Worm (Caenorhabditis elegans): ENCODE data around the gene clip-1.

DNA sequence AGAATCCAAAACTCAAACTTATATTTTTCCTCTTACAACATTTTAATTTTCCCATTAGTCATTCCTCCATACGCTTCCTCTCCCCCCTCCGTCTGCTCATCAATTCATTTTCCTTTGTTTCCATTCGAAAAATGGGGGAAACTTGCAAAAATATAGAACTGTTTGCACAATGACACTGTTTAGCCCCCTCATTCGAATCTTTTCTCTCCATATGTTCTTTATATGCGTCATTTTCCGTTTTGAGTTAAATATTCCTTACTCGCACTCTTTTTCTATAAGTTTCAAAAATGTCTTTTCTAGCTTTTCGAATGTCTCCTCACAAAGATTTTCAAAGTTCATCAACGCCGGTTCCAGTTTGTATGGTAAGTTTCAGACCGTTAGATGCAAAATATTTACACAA lies 11.9 kb downstream of the clip-1 start, which contains the start of gene M01A8.1:
- TF ChIP-seq lsy-2 (tag; optimal IDR thresholded peaks at IDR 0.05) (no peak), nhr-76 (tag; optimal IDR thresholded peaks at IDR 0.05) (no peak), pha-4 (tag; optimal IDR thresholded peaks at IDR 0.05) (no peak), nhr-237 (tag; optimal IDR thresholded peaks at IDR 0.05) (no peak), nhr-28 (tag; optimal IDR thresholded peaks at IDR 0.05) (no peak), unc-39 (tag; optimal IDR thresholded peaks at IDR 0.05) (no peak)
